Worm (Caenorhabditis elegans): ENCODE data around the gene C18D4.6.

C18D4.6 gene

DNA sequence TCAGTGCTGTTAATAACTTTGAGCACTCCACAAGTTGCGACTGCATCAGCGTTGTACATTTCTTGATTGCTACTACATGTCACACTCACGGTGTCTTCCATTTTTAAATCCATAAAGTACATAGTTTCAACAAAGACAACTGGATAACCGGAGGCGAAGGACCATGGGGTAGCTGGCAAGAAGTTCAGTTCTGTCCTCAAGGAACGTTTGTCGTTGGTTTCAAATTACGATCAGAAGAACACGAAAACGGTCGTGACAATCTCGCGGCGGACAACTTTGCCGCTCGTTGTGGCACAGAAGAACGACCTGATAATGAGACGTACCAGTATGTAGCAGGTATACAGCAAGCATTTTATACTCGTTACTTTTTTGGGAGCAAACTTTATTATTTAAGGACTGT lies 5.5 kb downstream of the C18D4.6 start, which contains the start of gene C18D4.3:
TSS of gene C18D4.3 (minus strand) at position 101 of the 400 bp plus-strand sequence.
- TF ChIP-seq gei-8 (GFP tag; optimal IDR thresholded peaks at IDR 0.05): no peak
- no peak for TF ChIP-seq attf-4 (tag; optimal IDR thresholded peaks at IDR 0.05)
- TF ChIP-seq mxl-2 (GFP tag; conservative IDR thresholded peaks at IDR 0.05): no peak
- no peak for TF ChIP-seq ces-1 (GFP tag; optimal IDR thresholded peaks at IDR 0.05)
- TF ChIP-seq lim-7 (GFP tag; IDR thresholded peaks at IDR 0.05): no peak
- TF ChIP-seq ceh-32 (tag; optimal IDR thresholded peaks at IDR 0.05; ENCODE audit: poor library complexity): no peak
- TF ChIP-seq lin-29 (GFP tag; IDR thresholded peaks at IDR 0.05): no peak
- no peak for TF ChIP-seq ceh-62 (tag; optimal IDR thresholded peaks at IDR 0.05)
- TF ChIP-seq fos-1 (tag; optimal IDR thresholded peaks at IDR 0.05): no peak
- TF ChIP-seq daf-16 (GFP tag; optimal IDR thresholded peaks at IDR 0.05): no peak
- TF ChIP-seq daf-16 (tag; optimal IDR thresholded peaks at IDR 0.05): no peak
- TF ChIP-seq lin-39 (tag; optimal IDR thresholded peaks at IDR 0.05): no peak
- no peak for TF ChIP-seq egl-43 (GFP tag; IDR thresholded peaks at IDR 0.05)

DNA sequence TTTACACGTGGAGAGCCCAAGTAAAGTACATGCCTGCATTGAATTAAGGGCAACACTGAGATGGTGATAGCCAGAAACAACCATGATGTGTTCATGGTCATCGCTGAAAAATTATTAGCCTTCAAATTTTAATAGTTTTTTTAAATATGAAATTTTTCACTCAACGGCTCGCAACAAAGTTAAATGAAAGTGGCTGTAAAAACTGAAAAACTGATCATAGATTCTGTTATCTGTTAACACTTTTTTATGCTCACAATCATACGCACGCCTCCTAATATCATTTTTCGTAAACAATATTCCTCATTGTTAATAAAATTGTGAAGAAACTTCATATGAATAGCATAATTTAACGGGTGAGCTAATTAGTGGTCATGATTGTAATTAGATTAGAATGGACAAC lies 6.8 kb downstream of the C18D4.6 start, which contains the start of gene C18D4.4:
TSS of gene C18D4.4 (minus strand) at position 101 of the 400 bp plus-strand sequence.
- no peak for TF ChIP-seq ceh-62 (tag; optimal IDR thresholded peaks at IDR 0.05)
- TF ChIP-seq lin-1 (GFP tag; IDR thresholded peaks at IDR 0.05): no peak
- no peak for TF ChIP-seq unc-62 (GFP tag; optimal IDR thresholded peaks at IDR 0.05 in 1 of 2)
- TF ChIP-seq unc-62 (tag; optimal IDR thresholded peaks at IDR 0.05): no peak

DNA sequence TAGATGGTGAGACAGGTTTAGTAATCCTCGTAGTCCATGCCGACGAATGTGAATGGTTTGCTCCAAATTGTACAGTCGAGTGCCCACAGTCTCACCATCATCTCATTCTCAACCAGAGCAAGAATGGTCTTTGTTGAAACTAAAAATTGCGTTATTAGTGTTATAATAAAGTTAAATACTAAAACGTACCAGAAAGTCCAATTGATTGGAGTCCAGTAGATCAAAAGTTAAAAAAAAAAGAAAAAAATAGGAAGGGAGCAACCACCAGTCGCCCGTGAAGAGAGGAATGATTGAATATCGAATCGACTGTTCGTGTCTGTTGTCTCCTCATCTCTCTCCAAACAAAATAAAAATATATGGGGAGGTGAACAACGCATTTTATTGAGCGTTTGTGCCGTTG lies 7.7 kb downstream of the C18D4.6 start, which contains the start of gene C18D4.12:
TSS of gene C18D4.12 (minus strand) at position 101 of the 400 bp plus-strand sequence.
- TF ChIP-seq Y75B8A.6 (GFP tag; IDR thresholded peaks at IDR 0.05): no peak
- TF ChIP-seq attf-4 (tag; optimal IDR thresholded peaks at IDR 0.05): no peak
- no peak for TF ChIP-seq F49E8.2 (tag; optimal IDR thresholded peaks at IDR 0.05; ENCODE audit: borderline replicate concordance)
- TF ChIP-seq aha-1 (tag): peak; percentile 8
- TF ChIP-seq R02D3.7 (tag; optimal IDR thresholded peaks at IDR 0.05): no peak

DNA sequence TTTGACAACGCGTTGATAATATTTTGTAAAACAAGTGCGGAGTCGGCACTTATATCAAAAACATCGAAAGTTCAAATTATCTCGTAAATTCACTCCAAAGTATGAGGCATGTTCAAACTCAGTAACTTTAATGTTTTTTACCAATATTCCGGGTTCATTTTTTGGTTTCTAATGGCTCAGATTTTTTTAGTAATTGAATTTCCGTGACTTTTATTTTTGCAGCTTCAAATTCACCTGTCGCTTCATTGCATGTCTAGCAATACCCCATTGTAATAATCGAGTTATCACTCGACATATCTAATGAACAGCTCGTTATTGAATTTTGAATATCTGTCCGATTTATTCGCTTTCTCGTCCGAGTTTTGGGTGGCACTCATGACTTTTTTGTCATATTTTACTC lies 10.4 kb downstream of the C18D4.6 start, which contains the start of gene srz-90:
TSS of gene srz-90 (plus strand) at position 301 of the 400 bp plus-strand sequence.
- TF ChIP-seq hmg-1.1 (GFP tag; IDR thresholded peaks at IDR 0.05): no peak
- TF ChIP-seq ceh-82 (tag; optimal IDR thresholded peaks at IDR 0.05): no peak
- no peak for TF ChIP-seq lim-7 (GFP tag; IDR thresholded peaks at IDR 0.05)
- no peak for TF ChIP-seq attf-4 (tag; optimal IDR thresholded peaks at IDR 0.05)
- no peak for TF ChIP-seq gei-8 (GFP tag; optimal IDR thresholded peaks at IDR 0.05)
- no peak for TF ChIP-seq Y105C5A.15 (GFP tag; IDR thresholded peaks at IDR 0.05)
- TF ChIP-seq mdt-29 (GFP tag; IDR thresholded peaks at IDR 0.05): no peak

DNA sequence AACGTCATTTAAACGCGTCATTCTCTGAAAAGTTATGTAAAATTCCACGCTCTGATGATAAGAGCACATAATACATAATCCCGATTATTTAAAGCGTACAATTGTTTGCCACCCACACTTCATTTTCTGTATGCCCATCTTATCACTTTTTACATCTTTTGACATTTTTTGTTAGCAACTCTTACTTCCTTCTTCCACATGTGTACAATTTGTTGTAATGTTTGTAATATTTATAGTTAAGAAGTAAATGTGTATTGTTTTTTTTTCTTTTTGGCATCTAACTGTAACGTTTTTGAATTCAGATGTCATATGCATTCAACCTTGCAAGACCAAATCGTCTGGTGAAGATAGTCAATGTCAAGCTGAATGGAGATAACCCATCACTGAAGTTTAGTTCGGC lies 17.4 kb downstream of the C18D4.6 start, which contains the start of gene fbxa-136:
TSS of gene fbxa-136 (plus strand) at position 301 of the 400 bp plus-strand sequence.
- no peak for TF ChIP-seq nhr-41 (GFP tag; IDR thresholded peaks at IDR 0.05)
- no peak for TF ChIP-seq nhr-10 (tag; optimal IDR thresholded peaks at IDR 0.05)
- TF ChIP-seq nhr-76 (tag; optimal IDR thresholded peaks at IDR 0.05): no peak
- no peak for TF ChIP-seq cey-2 (tag; optimal IDR thresholded peaks at IDR 0.05; ENCODE audit: borderline replicate concordance, insufficient read depth)
- TF ChIP-seq daf-8 (GFP tag; IDR thresholded peaks at IDR 0.05): no peak
- no peak for TF ChIP-seq ceh-44 (GFP tag; IDR thresholded peaks at IDR 0.05)
- TF ChIP-seq spr-1 (tag; optimal IDR thresholded peaks at IDR 0.05): no peak
- no peak for TF ChIP-seq nhr-25 (tag; optimal IDR thresholded peaks at IDR 0.05; ENCODE audit: borderline replicate concordance, insufficient read depth)
- TF ChIP-seq pqm-1 (tag; optimal IDR thresholded peaks at IDR 0.05): no peak

Measured in whole organism, L4 larva.